Worm (Caenorhabditis elegans) whole organism, midembryonic: Measurements from ENCODE around the gene nhr-116.

Source experiments
- T22C8.4 ChIP-seq: fragments of 200-800 bp; sonication (Bioruptor generic); IDR thresholded peaks from 2 replicates; pipeline ENCODE4 v1.3.6; 2022; ENCODE audit warnings: missing genetic modification characterization, missing compliant biosample characterization
- flt-1 ChIP-seq: fragments of 200-800 bp; sonication (Bioruptor generic); IDR thresholded peaks from 2 replicates; pipeline ENCODE4 v1.3.6; 2022; ENCODE audit warnings: missing genetic modification characterization, missing compliant biosample characterization
- med-1 ChIP-seq: sonication (generic microtip); optimal IDR thresholded peaks from 2 replicates; lab custom pipeline; 2017; ENCODE audit warnings: missing genetic modification characterization, mild to moderate bottlenecking, missing compliant biosample characterization, antibody characterized with exemption, missing genetic modification reagents; ENCODE audit not compliant: insufficient read depth
- ref-1 ChIP-seq: fragments of 200-800 bp; sonication (Bioruptor generic); conservative IDR thresholded peaks from 2 replicates; pipeline ENCODE4 v1.3.6; 2022; ENCODE audit warnings: missing genetic modification reagents, missing genetic modification characterization, missing compliant biosample characterization

ce11 chrV:16911934-16912333 lies at the start of gene nhr-116:
- TF ChIP-seq ref-1 (GFP tag; lab: Robert Waterston, UW), result no peak
- TF ChIP-seq med-1 (GFP tag; lab: Kevin White, UChicago), result no peak
- no peak for TF ChIP-seq flt-1 (GFP tag; lab: Robert Waterston, UW)
- no peak for TF ChIP-seq T22C8.4 (GFP tag; lab: Robert Waterston, UW)
